Worm (Caenorhabditis elegans): ENCODE measurements around the gene snap-29.

DNA sequence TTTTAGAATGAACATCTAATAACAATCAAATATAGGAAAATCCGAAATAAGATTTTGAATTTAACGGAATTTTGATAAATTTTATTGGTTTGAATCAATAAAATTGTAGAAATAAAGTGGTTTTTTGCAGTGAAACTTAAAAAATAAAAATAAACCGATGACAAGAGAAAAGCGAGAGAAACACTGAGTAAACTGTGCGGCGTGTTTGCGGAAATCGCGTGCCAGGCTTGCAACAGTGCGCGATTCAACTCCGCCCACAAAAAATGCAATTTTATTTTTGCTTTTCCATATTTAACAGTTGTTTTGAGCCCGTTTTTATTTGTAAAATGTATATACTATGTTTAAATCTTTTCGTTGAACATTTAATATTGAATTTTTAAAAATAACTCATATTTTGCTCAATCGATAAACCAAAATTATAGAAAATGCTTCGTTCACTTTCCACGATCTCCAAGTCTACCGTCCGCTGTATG lies 8.1 kb upstream of the snap-29 start, which contains the start of gene mtss-1:
- no peak for TF ChIP-seq pax-1 (tag; optimal IDR thresholded peaks at IDR 0.05)
- TF ChIP-seq unc-86 (tag; optimal IDR thresholded peaks at IDR 0.05): peak; percentile 76
- no peak for TF ChIP-seq ceh-45 (GFP tag; IDR thresholded peaks at IDR 0.05)
- TF ChIP-seq C08G9.2 (tag; optimal IDR thresholded peaks at IDR 0.05): peak; percentile 64
- TF ChIP-seq pag-3 (tag; optimal IDR thresholded peaks at IDR 0.05; ENCODE audit: borderline replicate concordance): no peak
- peak; percentile 64 for TF ChIP-seq ref-2 (tag; optimal IDR thresholded peaks at IDR 0.05)
- TF ChIP-seq ceh-9 (tag; optimal IDR thresholded peaks at IDR 0.05): no peak
